Worm (Caenorhabditis elegans): Measurements from ENCODE around the gene ZK856.19.

Gene ZK856.19

DNA sequence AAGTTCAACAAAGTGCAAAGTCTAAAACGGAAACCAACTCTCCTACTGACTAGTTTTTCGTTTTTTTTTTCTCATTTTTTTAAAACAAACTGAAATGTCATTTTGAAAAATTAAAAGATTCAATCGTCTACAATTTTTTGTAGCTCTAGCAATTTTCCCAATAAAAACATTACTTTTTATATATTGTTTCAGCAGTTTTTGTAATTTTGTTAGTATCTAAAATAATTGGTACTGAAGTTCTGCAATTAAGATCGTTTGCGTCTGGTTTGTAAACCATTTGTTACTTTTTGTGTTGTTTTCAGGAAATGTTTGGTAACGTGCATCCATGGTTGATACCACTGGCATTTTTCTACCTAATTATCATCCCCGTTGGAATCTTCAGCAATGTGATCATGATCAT is 46.2 kb downstream of the ZK856.19 start, which contains the start of gene srsx-30:
Gene srsx-30, plus strand, starts transcription at position 301 of the 400 bp plus-strand sequence.
- no peak for TF ChIP-seq unc-62 (GFP tag; optimal IDR thresholded peaks at IDR 0.05)
